Worm (Caenorhabditis elegans): ENCODE results near the gene fbxa-102.

ce11 chrV:17469180-17469579 is 24.5 kb downstream of the fbxa-102 start, which contains the start of gene F20E11.17:
- TF ChIP-seq med-1 (GFP tag; optimal IDR thresholded peaks at IDR 0.05; ENCODE audit: insufficient read depth) (no peak), flt-1 (GFP tag; IDR thresholded peaks at IDR 0.05) (no peak), ztf-23 (GFP tag; IDR thresholded peaks at IDR 0.05) (no peak), ztf-29 (GFP tag; IDR thresholded peaks at IDR 0.05) (no peak), cog-1 (tag; optimal IDR thresholded peaks at IDR 0.05) (no peak), tab-1 (GFP tag; IDR thresholded peaks at IDR 0.05) (no peak), ref-1 (GFP tag; conservative IDR thresholded peaks at IDR 0.05) (no peak), T22C8.4 (GFP tag; IDR thresholded peaks at IDR 0.05) (no peak), klf-2 (GFP tag; conservative IDR thresholded peaks at IDR 0.05) (no peak)
